Worm (Caenorhabditis elegans) whole organism, mixed stage, embryonic: ENCODE measurements around the gene F54A3.2.

Experiments used
- blmp-1 ChIP-seq: fragments of 150-350 bp; optimal IDR thresholded peaks from 2 replicates; lab custom pipeline; 2014; ENCODE audit warnings: missing biosample characterization, missing genetic modification characterization
- unc-62 ChIP-seq: fragments of 150-350 bp; optimal IDR thresholded peaks from 2 replicates; lab custom pipeline; 2014; ENCODE audit warnings: missing biosample characterization, missing genetic modification reagents, missing genetic modification characterization

DNA sequence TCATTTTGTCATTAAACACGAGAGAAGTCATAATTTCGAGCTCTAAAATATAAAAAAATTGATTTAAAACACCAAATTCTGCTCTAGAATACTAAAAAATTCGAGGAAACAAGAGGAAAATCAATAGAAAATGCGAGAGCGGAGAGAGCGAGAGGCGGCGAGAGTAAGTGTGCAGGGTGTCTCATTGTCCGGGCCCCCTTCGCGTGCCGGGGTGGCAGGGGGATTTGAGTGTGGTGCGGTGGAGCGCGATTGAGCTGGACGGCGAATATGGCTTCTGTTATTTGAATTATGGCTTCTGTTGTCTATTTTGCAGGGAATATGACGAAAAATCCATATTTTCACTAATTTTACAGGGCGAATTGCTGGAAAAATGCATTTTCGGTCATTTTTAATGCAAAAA, 23.6 kb upstream of the F54A3.2 start, which contains the start of gene Y59C2A.3:
- TF ChIP-seq unc-62 (GFP tag; lab: Kevin White, UChicago) (no peak), blmp-1 (no peak)
